Worm (Caenorhabditis elegans) whole organism, young adult: ENCODE data around the gene dhhc-10.

Experiments
- F55B11.4 ChIP-seq: sonication (generic microtip); optimal IDR thresholded peaks from 2 replicates; lab custom pipeline; 2016; ENCODE audit warnings: missing compliant biosample characterization, missing genetic modification characterization, borderline replicate concordance; ENCODE audit not compliant: insufficient read depth
- ama-1 ChIP-seq, 3 experiments: fragments of 150-350 bp in 1 of 3; sonication (generic microtip) in 2 of 3; optimal IDR thresholded peaks; 2 replicates each; lab custom pipeline; 2014 to 2018; ENCODE audit warnings: missing biosample characterization in 2 of 3, missing genetic modification characterization in 2 of 3, missing genetic modification reagents in 2 of 3
- cebp-2 ChIP-seq: fragments of 200-800 bp; sonication (Bioruptor generic); IDR thresholded peaks from 2 replicates; pipeline ENCODE4 v1.3.6; 2022; ENCODE audit warnings: missing genetic modification characterization, missing compliant biosample characterization
- dpl-1 ChIP-seq: fragments of 150-350 bp; optimal IDR thresholded peaks from 2 replicates; lab custom pipeline; 2014; ENCODE audit warnings: missing biosample characterization, missing genetic modification reagents, missing genetic modification characterization
- nfya-1 ChIP-seq: sonication (generic microtip); optimal IDR thresholded peaks from 2 replicates; lab custom pipeline; 2017; ENCODE audit warnings: antibody characterized with exemption, missing compliant biosample characterization, missing genetic modification characterization, borderline replicate concordance; ENCODE audit not compliant: insufficient read depth
- nfyb-1 ChIP-seq: fragments of 200-800 bp; sonication (Bioruptor generic); IDR thresholded peaks from 2 replicates; pipeline ENCODE4 v1.3.6; 2022; ENCODE audit warnings: missing genetic modification reagents, missing genetic modification characterization, missing compliant biosample characterization
- pha-4 ChIP-seq: fragments of 150-350 bp; sonication (generic microtip); optimal IDR thresholded peaks from 2 replicates; lab custom pipeline; 2014; ENCODE audit warnings: missing biosample characterization, missing genetic modification reagents, missing genetic modification characterization
- rpc-1 ChIP-seq, 2 experiments: fragments of 150-350 bp in 1 of 2; sonication (generic microtip) in 1 of 2; optimal IDR thresholded peaks; 2 replicates each; lab custom pipeline; 2014 to 2018; ENCODE audit warnings: missing biosample characterization in 1 of 2, missing genetic modification characterization in 1 of 2, missing genetic modification reagents in 1 of 2, missing genotype in 1 of 2
- snpc-1.1 ChIP-seq: sonication (generic microtip); optimal IDR thresholded peaks from 2 replicates; lab custom pipeline; 2017; ENCODE audit warnings: missing genetic modification characterization, mild to moderate bottlenecking, missing compliant biosample characterization, antibody characterized with exemption, moderate library complexity, missing genotype, missing genetic modification reagents; ENCODE audit not compliant: insufficient read depth
- snpc-1.3 ChIP-seq: sonication (generic microtip); optimal IDR thresholded peaks from 2 replicates; lab custom pipeline; 2017; ENCODE audit warnings: missing genetic modification characterization, mild to moderate bottlenecking, missing compliant biosample characterization, antibody characterized with exemption, moderate library complexity, missing genotype, missing genetic modification reagents; ENCODE audit not compliant: insufficient read depth
- tbp1 ChIP-seq: fragments of 200-800 bp; sonication (Bioruptor generic); optimal IDR thresholded peaks from 2 replicates; lab custom pipeline; 2018; ENCODE audit warnings: mild to moderate bottlenecking, missing genetic modification characterization, missing compliant biosample characterization
- unc-130 ChIP-seq: sonication (generic microtip); optimal IDR thresholded peaks from 2 replicates; lab custom pipeline; 2016; ENCODE audit warnings: missing genetic modification reagents, missing genetic modification characterization, missing compliant biosample characterization
- unc-62 ChIP-seq: fragments of 150-350 bp; optimal IDR thresholded peaks from 2 replicates; lab custom pipeline; 2014; ENCODE audit warnings: missing biosample characterization, missing genetic modification reagents, missing genetic modification characterization

ce11 chrX:4704877-4705276 lies 2.1 kb upstream of the dhhc-10 start, which contains the start of gene aqp-8:
- TF ChIP-seq unc-62 (GFP tag; lab: Kevin White, UChicago) (no peak), tbp1 (GFP tag; lab: Kevin White, UChicago) (no peak), nfyb-1 (no peak), dpl-1 (GFP tag; lab: Kevin White, UChicago) (no peak), snpc-1.3 (tag; lab: Kevin White, UChicago) (no peak), F55B11.4 (tag; lab: Kevin White, UChicago) (no peak), cebp-2 (GFP tag; lab: Robert Waterston, UW) (no peak), nfya-1 (tag; lab: Kevin White, UChicago) (no peak), pha-4 (no peak), snpc-1.1 (tag; lab: Kevin White, UChicago) (no peak), ama-1 (optimal IDR thresholded peaks at IDR 0.05; lab: Kevin White, UChicago) (no peak), ama-1 (GFP tag; optimal IDR thresholded peaks at IDR 0.05; lab: Kevin White, UChicago) (no peak), unc-130 (GFP tag; lab: Kevin White, UChicago) (no peak), rpc-1 (optimal IDR thresholded peaks at IDR 0.05; lab: Kevin White, UChicago) (no peak), rpc-1 (tag; optimal IDR thresholded peaks at IDR 0.05; lab: Kevin White, UChicago) (no peak)
